Worm (Caenorhabditis elegans) whole organism, L1 larva: ENCODE measurements around the gene wee-1.3.
"Not testable (repeated sequence)": the region's sequence is repeated elsewhere in the genome, so short reads cannot be mapped to it uniquely, and the experiment has no call there.

ENCODE experiments used
- C04F5.9 ChIP-seq: sonication (generic microtip); optimal IDR thresholded peaks from 2 replicates; lab custom pipeline; 2016; ENCODE audit warnings: missing genetic modification characterization, missing compliant biosample characterization
- F16B12.6 ChIP-seq: fragments of 150-350 bp; optimal IDR thresholded peaks from 2 replicates; lab custom pipeline; 2014; ENCODE audit warnings: missing biosample characterization, missing genetic modification characterization
- ceh-88 ChIP-seq: fragments of 200-800 bp; sonication (Bioruptor generic); IDR thresholded peaks from 2 replicates; pipeline ENCODE4 v1.3.6; 2022; ENCODE audit warnings: missing genetic modification characterization, missing compliant biosample characterization
- fkh-10 ChIP-seq: sonication (generic microtip); optimal IDR thresholded peaks from 2 replicates; lab custom pipeline; 2017; ENCODE audit warnings: missing biosample characterization, missing genetic modification reagents, missing genetic modification characterization
- snpc-4 ChIP-seq: fragments of 150-350 bp; optimal IDR thresholded peaks from 2 replicates; lab custom pipeline; 2014; ENCODE audit warnings: missing biosample characterization, missing genetic modification characterization

ce11 chrII:9718631-9719252, 2.5 kb upstream of the wee-1.3 start, which contains the start of gene Y53C12A.11:
- not testable (repeated sequence) for TF ChIP-seq F16B12.6 (tag; lab: Kevin White, UChicago); C04F5.9 (tag; lab: Kevin White, UChicago); fkh-10 (GFP tag; lab: Kevin White, UChicago); snpc-4; ceh-88
